Fruit fly (Drosophila melanogaster) S2 (cell line): Measurements from ENCODE around the gene Vm32E.

Experiments
- CG8478 ChIP-seq: fragments of >200 bp; optimal IDR thresholded peaks from 2 replicates; lab custom pipeline; 2018
- CTCF ChIP-seq, 2 experiments: fragments of >200 bp; optimal IDR thresholded peaks; 2 replicates each; lab custom pipeline; 2018

DNA sequence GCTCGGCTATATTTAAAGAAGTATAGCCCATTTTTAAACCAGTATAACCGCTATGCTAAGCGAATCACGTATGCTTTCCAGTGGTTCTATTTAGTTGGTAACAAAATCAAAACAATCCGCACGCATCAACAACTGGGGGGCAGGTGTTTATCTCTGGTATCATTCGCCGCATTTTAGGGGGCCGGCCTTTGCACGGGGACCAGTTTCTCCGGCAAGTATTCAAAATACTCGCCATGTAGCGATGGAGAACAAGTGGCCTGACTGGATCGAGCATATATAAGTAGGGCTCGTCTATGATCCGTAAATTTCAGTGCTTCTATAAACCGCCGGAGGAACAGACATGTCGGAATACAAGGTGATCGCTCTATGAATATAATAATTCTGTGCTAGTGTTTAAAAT, 35.4 kb downstream of the Vm32E start, which contains the start of gene hgo:
- TF ChIP-seq CTCF (optimal IDR thresholded peaks at IDR 0.05; lab: Kevin White, UChicago) (no peak), CG8478 (no peak)
